Fruit fly (Drosophila melanogaster) whole organism, embryonic: ENCODE data around the gene CG34292.

ENCODE experiments used
- CG15269 ChIP-seq: fragments of 200-800 bp; sonication (Bioruptor generic); optimal IDR thresholded peaks from 2 replicates; lab custom pipeline; 2018; ENCODE audit warnings: missing biosample characterization, mild to moderate bottlenecking, missing genetic modification characterization, moderate library complexity
- CG9817 ChIP-seq: fragments of 200-800 bp; sonication (Bioruptor generic); optimal IDR thresholded peaks from 2 replicates; lab custom pipeline; 2018; ENCODE audit warnings: missing biosample characterization, mild to moderate bottlenecking, missing genetic modification characterization, moderate library complexity
- Poxn ChIP-seq: fragments of 200-800 bp; sonication (Bioruptor generic); IDR thresholded peaks from 2 replicates; pipeline ENCODE4 v1.3.6; 2022; ENCODE audit warnings: missing biosample characterization, missing genetic modification characterization
- gfzf ChIP-seq: fragments of 200-800 bp; sonication (Bioruptor generic); optimal IDR thresholded peaks from 2 replicates; lab custom pipeline; 2016; ENCODE audit warnings: missing biosample characterization, mild to moderate bottlenecking, missing genetic modification characterization, moderate library complexity

DNA sequence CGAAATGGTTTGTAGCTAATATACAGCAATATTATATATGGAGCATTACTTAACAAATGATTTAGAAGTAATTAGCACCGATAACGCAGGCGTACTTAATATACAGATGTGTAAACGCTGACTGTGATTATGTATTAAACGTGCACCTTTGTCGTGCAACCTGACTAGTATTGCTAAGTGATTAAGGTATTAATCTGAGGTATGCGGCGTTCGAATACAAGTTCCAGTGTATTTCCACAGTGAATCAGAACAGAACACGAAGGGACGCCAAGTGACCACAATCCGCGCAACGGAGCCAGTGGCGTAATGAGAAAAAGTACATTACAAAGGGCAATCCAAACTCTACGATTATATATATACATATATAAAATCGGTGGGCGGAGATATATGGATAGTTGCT is 2.1 kb downstream of the CG34292 start, which contains the start of gene Nep5:
- TF ChIP-seq CG9817 (tag; lab: Kevin White, UChicago), result no peak
- no peak for TF ChIP-seq CG15269 (tag; lab: Kevin White, UChicago)
- no peak for TF ChIP-seq gfzf (GFP tag; lab: Kevin White, UChicago)
- TF ChIP-seq Poxn (GFP tag; lab: Robert Waterston, UW), result no peak
